Fruit fly (Drosophila melanogaster) whole organism, embryonic: Measurements from ENCODE around the gene Xport-B.

Experiments
- CG18764 ChIP-seq: fragments of 200-800 bp; sonication (Bioruptor generic); optimal IDR thresholded peaks from 3 replicates; lab custom pipeline; 2016; ENCODE audit warnings: missing biosample characterization, missing genetic modification characterization
- CG3065 ChIP-seq: fragments of 200-800 bp; sonication (Bioruptor generic); optimal IDR thresholded peaks from 2 replicates; lab custom pipeline; 2016; ENCODE audit warnings: missing biosample characterization, missing genetic modification characterization
- CG4360 ChIP-seq: fragments of 200-800 bp; sonication (Bioruptor generic); IDR thresholded peaks from 2 replicates; pipeline ENCODE4 v1.3.6; 2022; ENCODE audit warnings: missing biosample characterization, missing genetic modification characterization
- CG7357 ChIP-seq: fragments of 200-800 bp; sonication (Bioruptor generic); IDR thresholded peaks from 3 replicates; pipeline ENCODE4 v1.3.6; 2022; ENCODE audit warnings: missing biosample characterization, missing genetic modification characterization
- Sox102F ChIP-seq: fragments of 200-800 bp; sonication (Bioruptor generic); optimal IDR thresholded peaks from 2 replicates; lab custom pipeline; 2018; ENCODE audit warnings: missing biosample characterization, mild to moderate bottlenecking, missing genetic modification characterization, moderate library complexity
- cad ChIP-seq: fragments of >200 bp; optimal IDR thresholded peaks from 2 replicates; lab custom pipeline; 2017; ENCODE audit warnings: missing biosample characterization, missing genetic modification characterization
- chinmo ChIP-seq: fragments of 200-800 bp; sonication (Bioruptor generic); IDR thresholded peaks from 4 replicates; pipeline ENCODE4 v1.3.6; 2022; ENCODE audit warnings: missing biosample characterization, missing genetic modification characterization; ENCODE audit not compliant: partially characterized antibody
- cwo ChIP-seq: fragments of 200-800 bp; sonication (Bioruptor generic); optimal IDR thresholded peaks from 3 replicates; lab custom pipeline; 2017; ENCODE audit warnings: missing biosample characterization, missing genetic modification characterization, mild to moderate bottlenecking, moderate library complexity, missing genetic modification reagents
- h ChIP-seq: fragments of >200 bp; optimal IDR thresholded peaks from 2 replicates; lab custom pipeline; 2017
- prd ChIP-seq, 3 experiments: fragments of >200 bp in 2 of 3; fragments of 200-800 bp in 1 of 3; sonication (Bioruptor generic) in 1 of 3; optimal IDR thresholded peaks in 2 of 3; IDR thresholded peaks in 1 of 3; 2 replicates in 2 of 3; 3 replicates in 1 of 3; pipeline versions ENCODE4 v1.3.6 to Lab custom; 2017 to 2022; ENCODE audit warnings: missing biosample characterization in 1 of 3, missing genetic modification characterization in 1 of 3
- sens-2 ChIP-seq: fragments of 200-800 bp; sonication (Bioruptor generic); IDR thresholded peaks from 2 replicates; pipeline ENCODE4 v1.3.6; 2022; ENCODE audit warnings: missing biosample characterization, missing genetic modification characterization

DNA sequence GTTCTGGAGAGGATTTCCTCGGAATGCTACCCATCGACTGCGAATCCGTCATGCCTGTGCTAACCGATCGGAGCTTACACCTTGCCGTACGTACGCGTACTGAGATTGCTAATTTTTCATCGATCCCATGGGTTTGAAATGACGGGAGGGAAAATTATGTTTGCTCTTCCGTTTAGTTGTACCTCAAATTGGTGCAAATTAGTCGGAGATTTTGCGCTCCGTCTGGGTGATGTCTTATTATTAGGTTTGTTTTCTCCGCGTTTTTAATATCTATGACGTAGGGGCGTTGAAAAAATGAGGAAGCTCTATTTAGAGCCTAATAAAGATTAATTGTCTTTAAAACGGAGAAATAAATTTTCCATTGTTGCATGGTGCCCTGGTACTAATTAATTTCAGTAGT is 13.3 kb upstream of the Xport-B start, which contains the start of gene CG4459:
- TF ChIP-seq cad (GFP tag; lab: Kevin White, UChicago): no peak
- no peak for TF ChIP-seq Sox102F (GFP tag; lab: Kevin White, UChicago)
- TF ChIP-seq cwo (GFP tag; lab: Kevin White, UChicago): no peak
- TF ChIP-seq CG4360 (GFP tag; lab: Robert Waterston, UW): no peak
- TF ChIP-seq chinmo (GFP tag; lab: Robert Waterston, UW): no peak
- TF ChIP-seq CG7357 (GFP tag; lab: Robert Waterston, UW): no peak
- no peak for TF ChIP-seq h (lab: Kevin White, UChicago)
- no peak for TF ChIP-seq prd (optimal IDR thresholded peaks at IDR 0.05; lab: Kevin White, UChicago)
- no peak for TF ChIP-seq prd (GFP tag; IDR thresholded peaks at IDR 0.05; lab: Robert Waterston, UW)
- TF ChIP-seq sens-2 (GFP tag; lab: Robert Waterston, UW): no peak
- no peak for TF ChIP-seq CG18764 (GFP tag; lab: Kevin White, UChicago)
- TF ChIP-seq CG3065: no peak
